Worm (Caenorhabditis elegans) whole organism, L2 larva: ENCODE data around the gene Y94H6A.3.

Source experiments
- elt-3 ChIP-seq: sonication (generic microtip); optimal IDR thresholded peaks from 2 replicates; lab custom pipeline; 2017; ENCODE audit warnings: missing biosample characterization, missing genetic modification characterization
- lin-11 ChIP-seq: fragments of 150-350 bp; sonication (generic microtip); optimal IDR thresholded peaks from 2 replicates; lab custom pipeline; 2014; ENCODE audit warnings: missing biosample characterization, missing genetic modification characterization, inconsistent platforms, mixed read lengths
- nhr-10 ChIP-seq: sonication (generic microtip); optimal IDR thresholded peaks from 2 replicates; lab custom pipeline; 2017; ENCODE audit warnings: missing biosample characterization, missing genetic modification characterization
- nhr-11 ChIP-seq: fragments of 150-350 bp; optimal IDR thresholded peaks from 2 replicates; lab custom pipeline; 2014; ENCODE audit warnings: missing biosample characterization, missing genetic modification characterization

DNA sequence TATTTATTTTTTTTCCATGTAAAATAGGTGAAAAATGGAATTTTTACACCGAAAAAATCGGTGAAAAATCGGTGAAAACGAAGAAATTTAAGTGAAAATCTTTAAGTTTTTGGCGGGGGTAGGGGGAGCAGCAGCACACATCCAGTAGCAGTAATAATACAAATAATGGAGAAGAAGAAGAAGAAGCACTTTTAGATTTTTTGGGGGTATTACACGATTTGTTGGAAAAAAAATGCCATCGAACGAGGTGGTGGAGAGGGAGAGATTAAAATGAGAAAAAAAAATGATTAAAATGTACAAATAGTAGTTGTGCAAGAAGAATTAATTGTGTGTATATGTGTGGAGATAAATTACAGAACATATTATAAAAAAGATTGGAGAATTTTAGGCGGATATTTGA lies 1.8 kb downstream of the Y94H6A.3 start:
- TF ChIP-seq nhr-11 (no peak), lin-11 (tag; lab: Kevin White, UChicago) (no peak), nhr-10 (tag; lab: Kevin White, UChicago) (no peak), elt-3 (tag; lab: Kevin White, UChicago) (no peak)
